Fruit fly (Drosophila melanogaster) whole organism, embryonic: ENCODE results near the gene MEP-1.

Source experiments
- B-H1 ChIP-seq: fragments of 200-800 bp; sonication (Bioruptor generic); IDR thresholded peaks from 3 replicates; pipeline ENCODE4 v1.3.6; 2022; ENCODE audit warnings: missing biosample characterization, missing genetic modification characterization
- Bgb ChIP-seq: fragments of 200-800 bp; sonication (Bioruptor generic); IDR thresholded peaks from 2 replicates; pipeline ENCODE4 v1.3.6; 2022; ENCODE audit warnings: missing biosample characterization, missing genetic modification characterization; ENCODE audit not compliant: partially characterized antibody
- BtbVII ChIP-seq: fragments of 200-800 bp; sonication (Bioruptor generic); optimal IDR thresholded peaks from 3 replicates; lab custom pipeline; 2017; ENCODE audit warnings: missing biosample characterization, mild to moderate bottlenecking, missing genetic modification characterization
- CG10431 ChIP-seq: fragments of 200-800 bp; sonication (Bioruptor generic); optimal IDR thresholded peaks from 3 replicates; lab custom pipeline; 2018; ENCODE audit warnings: missing biosample characterization, mild to moderate bottlenecking, missing genetic modification characterization
- CG11695 ChIP-seq: fragments of 200-800 bp; sonication (Bioruptor generic); IDR thresholded peaks from 3 replicates; pipeline ENCODE4 v1.3.6; 2022; ENCODE audit warnings: missing biosample characterization, missing genetic modification characterization
- CG12236 ChIP-seq: fragments of 200-800 bp; sonication (Bioruptor generic); optimal IDR thresholded peaks from 2 replicates; lab custom pipeline; 2016; ENCODE audit warnings: missing biosample characterization, missing genetic modification characterization
- CG12744 ChIP-seq: fragments of 200-800 bp; sonication (Bioruptor generic); optimal IDR thresholded peaks from 2 replicates; lab custom pipeline; 2016; ENCODE audit warnings: missing biosample characterization, missing genetic modification characterization
- CG13424 ChIP-seq: fragments of 200-800 bp; sonication (Bioruptor generic); optimal IDR thresholded peaks from 2 replicates; lab custom pipeline; 2019; ENCODE audit warnings: missing biosample characterization, mild to moderate bottlenecking, missing genetic modification characterization, moderate library complexity
- CG14441 ChIP-seq: fragments of 200-800 bp; sonication (Bioruptor generic); IDR thresholded peaks from 2 replicates; pipeline ENCODE4 v1.3.6; 2022; ENCODE audit warnings: missing biosample characterization, missing genetic modification characterization
- CG1602 ChIP-seq: fragments of 200-800 bp; sonication (Bioruptor generic); optimal IDR thresholded peaks from 3 replicates; lab custom pipeline; 2016; ENCODE audit warnings: missing biosample characterization, missing genetic modification characterization
- CG2875 ChIP-seq: fragments of 200-800 bp; sonication (Bioruptor generic); optimal IDR thresholded peaks from 2 replicates; lab custom pipeline; 2017; ENCODE audit warnings: missing biosample characterization, mild to moderate bottlenecking, missing genetic modification characterization, missing genetic modification reagents
- CG31365 ChIP-seq: fragments of 200-800 bp; sonication (Bioruptor generic); optimal IDR thresholded peaks from 2 replicates; lab custom pipeline; 2018; ENCODE audit warnings: missing biosample characterization, mild to moderate bottlenecking, missing genetic modification characterization
- CG3163 ChIP-seq: fragments of 200-800 bp; sonication (Bioruptor generic); optimal IDR thresholded peaks from 3 replicates; lab custom pipeline; 2016; ENCODE audit warnings: missing biosample characterization, missing genetic modification characterization
- CG3838 ChIP-seq: fragments of 200-800 bp; sonication (Bioruptor generic); optimal IDR thresholded peaks from 3 replicates; lab custom pipeline; 2016; ENCODE audit warnings: missing biosample characterization, missing genetic modification characterization
- CG4707 ChIP-seq: fragments of 200-800 bp; sonication (Bioruptor generic); optimal IDR thresholded peaks from 2 replicates; lab custom pipeline; 2018; ENCODE audit warnings: missing biosample characterization, mild to moderate bottlenecking, missing genetic modification characterization, moderate library complexity
- CG7372 ChIP-seq: fragments of 200-800 bp; sonication (Bioruptor generic); IDR thresholded peaks from 2 replicates; pipeline ENCODE4 v1.3.6; 2022; ENCODE audit warnings: missing biosample characterization, missing genetic modification characterization
- CG7556 ChIP-seq: fragments of 200-800 bp; sonication (Bioruptor generic); optimal IDR thresholded peaks from 2 replicates; lab custom pipeline; 2017; ENCODE audit warnings: missing biosample characterization, mild to moderate bottlenecking, missing genetic modification characterization
- CG7963 ChIP-seq: fragments of 200-800 bp; sonication (Bioruptor generic); IDR thresholded peaks from 3 replicates; pipeline ENCODE4 v1.3.6; 2022; ENCODE audit warnings: missing biosample characterization, missing genetic modification characterization; ENCODE audit not compliant: partially characterized antibody
- CG8290 ChIP-seq, 3 experiments: fragments of 200-800 bp; sonication (Bioruptor generic); optimal IDR thresholded peaks; 2 replicates each; lab custom pipeline; 2016 to 2019; ENCODE audit warnings: missing biosample characterization in 3 of 3, missing genetic modification characterization in 3 of 3, mild to moderate bottlenecking in 2 of 3, moderate library complexity in 1 of 3
- CG9437 ChIP-seq: fragments of 200-800 bp; sonication (Bioruptor generic); optimal IDR thresholded peaks from 2 replicates; lab custom pipeline; 2018; ENCODE audit warnings: missing biosample characterization, mild to moderate bottlenecking, missing genetic modification characterization
- CG9727 ChIP-seq: fragments of 200-800 bp; sonication (Bioruptor generic); optimal IDR thresholded peaks from 3 replicates; lab custom pipeline; 2017; ENCODE audit warnings: missing biosample characterization, mild to moderate bottlenecking, missing genetic modification characterization
- Doc3 ChIP-seq: fragments of 200-800 bp; sonication (Bioruptor generic); IDR thresholded peaks from 3 replicates; pipeline ENCODE4 v1.3.6; 2022; ENCODE audit warnings: missing biosample characterization, missing genetic modification characterization; ENCODE audit not compliant: partially characterized antibody
- GATAe ChIP-seq: fragments of 200-800 bp; sonication (Bioruptor generic); conservative IDR thresholded peaks from 2 replicates; pipeline ENCODE4 v1.3.6; 2022; ENCODE audit warnings: missing biosample characterization, missing genetic modification characterization
- HLH3B ChIP-seq: fragments of 200-800 bp; sonication (Bioruptor generic); IDR thresholded peaks from 2 replicates; pipeline ENCODE4 v1.3.6; 2022; ENCODE audit warnings: missing biosample characterization, missing genetic modification characterization
- Hand ChIP-seq: fragments of 200-800 bp; sonication (Bioruptor generic); optimal IDR thresholded peaks from 2 replicates; lab custom pipeline; 2017; ENCODE audit warnings: mild to moderate bottlenecking, missing biosample characterization, missing genetic modification reagents, missing genetic modification characterization
- Hey ChIP-seq: fragments of 200-800 bp; sonication (Bioruptor generic); optimal IDR thresholded peaks from 3 replicates; lab custom pipeline; 2018; ENCODE audit warnings: missing biosample characterization, mild to moderate bottlenecking, missing genetic modification characterization
- MTF-1 ChIP-seq: fragments of 200-800 bp; sonication (Bioruptor generic); optimal IDR thresholded peaks from 2 replicates; lab custom pipeline; 2018; ENCODE audit warnings: missing biosample characterization, mild to moderate bottlenecking, missing genetic modification characterization, borderline replicate concordance
- NK7.1 ChIP-seq: fragments of 200-800 bp; sonication (Bioruptor generic); optimal IDR thresholded peaks from 3 replicates; lab custom pipeline; 2016; ENCODE audit warnings: missing biosample characterization, missing genetic modification characterization
- Neu2 ChIP-seq: fragments of 200-800 bp; sonication (Bioruptor generic); optimal IDR thresholded peaks from 3 replicates; lab custom pipeline; 2016; ENCODE audit warnings: missing biosample characterization, missing genetic modification characterization, borderline replicate concordance
- Taf1 ChIP-seq: fragments of 200-800 bp; sonication (Bioruptor generic); IDR thresholded peaks from 2 replicates; pipeline ENCODE4 v1.3.6; 2022; ENCODE audit warnings: missing biosample characterization, missing genetic modification characterization
- Usf ChIP-seq: fragments of 200-800 bp; sonication (Bioruptor generic); optimal IDR thresholded peaks from 2 replicates; lab custom pipeline; 2017; ENCODE audit warnings: missing genotype, missing biosample characterization, missing genetic modification characterization
- caup ChIP-seq: fragments of 200-800 bp; sonication (Bioruptor generic); optimal IDR thresholded peaks from 3 replicates; lab custom pipeline; 2017; ENCODE audit warnings: missing biosample characterization, mild to moderate bottlenecking, missing genetic modification characterization, moderate library complexity; ENCODE audit not compliant: severe bottlenecking
- dimm ChIP-seq: fragments of 200-800 bp; sonication (Bioruptor generic); IDR thresholded peaks from 2 replicates; pipeline ENCODE4 v1.3.6; 2022; ENCODE audit warnings: missing biosample characterization, missing genetic modification characterization
- dpn ChIP-seq, 2 experiments: fragments of 200-800 bp; sonication (Bioruptor generic); optimal IDR thresholded peaks; 3 replicates each; lab custom pipeline; 2016; ENCODE audit warnings: missing biosample characterization in 2 of 2, missing genetic modification characterization in 2 of 2
- eyg ChIP-seq: fragments of 200-800 bp; sonication (Bioruptor generic); optimal IDR thresholded peaks from 3 replicates; lab custom pipeline; 2016; ENCODE audit warnings: missing biosample characterization, missing genetic modification characterization
- gfzf ChIP-seq: fragments of 200-800 bp; sonication (Bioruptor generic); optimal IDR thresholded peaks from 2 replicates; lab custom pipeline; 2016; ENCODE audit warnings: missing biosample characterization, mild to moderate bottlenecking, missing genetic modification characterization, moderate library complexity
- hth ChIP-seq: fragments of >200 bp; optimal IDR thresholded peaks from 2 replicates; lab custom pipeline; 2017; ENCODE audit warnings: inconsistent platforms
- kah ChIP-seq: fragments of 200-800 bp; sonication (Bioruptor generic); optimal IDR thresholded peaks from 2 replicates; lab custom pipeline; 2018; ENCODE audit warnings: missing biosample characterization, mild to moderate bottlenecking, missing genetic modification characterization
- nerfin-2 ChIP-seq: fragments of 200-800 bp; sonication (Bioruptor generic); IDR thresholded peaks from 2 replicates; pipeline ENCODE4 v1.3.6; 2022; ENCODE audit warnings: missing biosample characterization, missing genetic modification characterization; ENCODE audit not compliant: partially characterized antibody
- onecut ChIP-seq: fragments of 200-800 bp; sonication (Bioruptor generic); IDR thresholded peaks from 2 replicates; pipeline ENCODE4 v1.3.6; 2022; ENCODE audit warnings: missing biosample characterization, missing genetic modification characterization
- pnt ChIP-seq: fragments of 200-800 bp; sonication (Bioruptor generic); optimal IDR thresholded peaks from 3 replicates; lab custom pipeline; 2016; ENCODE audit warnings: missing biosample characterization, missing genetic modification characterization
- ro ChIP-seq: fragments of 200-800 bp; sonication (Bioruptor generic); IDR thresholded peaks from 2 replicates; pipeline ENCODE4 v1.3.6; 2022; ENCODE audit warnings: missing biosample characterization, missing genetic modification characterization
- run ChIP-seq: fragments of 200-800 bp; sonication (Bioruptor generic); optimal IDR thresholded peaks from 3 replicates; lab custom pipeline; 2018; ENCODE audit warnings: missing biosample characterization, mild to moderate bottlenecking, missing genetic modification characterization
- shn ChIP-seq: fragments of 200-800 bp; sonication (Bioruptor generic); optimal IDR thresholded peaks from 3 replicates; lab custom pipeline; 2016; ENCODE audit warnings: missing biosample characterization, missing genetic modification characterization
- trh ChIP-seq: fragments of 200-800 bp; sonication (Bioruptor generic); optimal IDR thresholded peaks from 2 replicates; lab custom pipeline; 2016; ENCODE audit warnings: missing biosample characterization, missing genetic modification characterization
- unc-4 ChIP-seq: fragments of 200-800 bp; sonication (Bioruptor generic); IDR thresholded peaks from 2 replicates; pipeline ENCODE4 v1.3.6; 2022; ENCODE audit warnings: missing biosample characterization, missing genetic modification characterization; ENCODE audit not compliant: partially characterized antibody
- usp ChIP-seq: fragments of >200 bp; optimal IDR thresholded peaks from 2 replicates; lab custom pipeline; 2017; ENCODE audit warnings: missing biosample characterization, missing genetic modification characterization
- zfh1 ChIP-seq: fragments of 200-800 bp; sonication (Bioruptor generic); IDR thresholded peaks from 3 replicates; pipeline ENCODE4 v1.3.6; 2022; ENCODE audit warnings: missing biosample characterization, missing genetic modification characterization

The MEP-1 gene

dm6 chr3L:2589911-2590763 lies 41.4 kb upstream of the MEP-1 start (continued):
- 0 out of 3 replicates have a peak, but pooled peaks have one; percentile 41 for TF ChIP-seq CG7963 (GFP tag; lab: Robert Waterston, UW)
- TF ChIP-seq GATAe (GFP tag; lab: Robert Waterston, UW): no peak
- no peak for TF ChIP-seq pnt (GFP tag; lab: Kevin White, UChicago)
- TF ChIP-seq unc-4 (GFP tag; lab: Robert Waterston, UW): peak; percentile 64
- TF ChIP-seq Taf1 (GFP tag; lab: Robert Waterston, UW): peak; percentile 58; the same call in 1 of the 2 replicates
- TF ChIP-seq ro (GFP tag; lab: Robert Waterston, UW): no peak
- no peak for TF ChIP-seq Neu2 (GFP tag; lab: Kevin White, UChicago)
- TF ChIP-seq gfzf (GFP tag; lab: Kevin White, UChicago): no peak
- TF ChIP-seq CG7556 (GFP tag; lab: Kevin White, UChicago): peak; percentile 84
- TF ChIP-seq onecut (GFP tag; lab: Robert Waterston, UW): peak; percentile 56
- TF ChIP-seq CG8290 (GFP tag; optimal IDR thresholded peaks at IDR 0.05; lab: Kevin White, UChicago): peak; percentile 21
- peak; percentile 18 to 47 for TF ChIP-seq CG8290 (tag; optimal IDR thresholded peaks at IDR 0.05; lab: Kevin White, UChicago)
- peak; percentile 45 for TF ChIP-seq Bgb (GFP tag; lab: Robert Waterston, UW)
- peak in 1 of 2 experiments; percentile 64 for TF ChIP-seq dpn (GFP tag; optimal IDR thresholded peaks at IDR 0.05; lab: Kevin White, UChicago)
- peak; percentile 68 for TF ChIP-seq Hand (GFP tag; lab: Kevin White, UChicago)
- TF ChIP-seq Usf: peak; percentile 23
- peak; percentile 57; the same call in 1 of the 2 replicates for TF ChIP-seq CG14441 (GFP tag; lab: Robert Waterston, UW)
- TF ChIP-seq CG13424: peak; percentile 88
- peak; percentile 76; the same call in 2 of the 3 replicates for TF ChIP-seq CG11695 (GFP tag; lab: Robert Waterston, UW)
- TF ChIP-seq dimm (GFP tag; lab: Robert Waterston, UW): 0 out of 2 replicates have a peak, but pooled peaks have one; percentile 37
- no peak for TF ChIP-seq eyg (GFP tag; lab: Kevin White, UChicago)
- TF ChIP-seq CG10431 (GFP tag; lab: Kevin White, UChicago): no peak
- no peak for TF ChIP-seq CG3163 (GFP tag; lab: Kevin White, UChicago)
- peak; percentile 63 for TF ChIP-seq caup (GFP tag; lab: Kevin White, UChicago)
- TF ChIP-seq CG9437 (GFP tag; lab: Kevin White, UChicago): peak; percentile 69
- TF ChIP-seq CG9727 (GFP tag; lab: Kevin White, UChicago): peak; percentile 77
- TF ChIP-seq kah (GFP tag; lab: Kevin White, UChicago): no peak
- peak; percentile 81 for TF ChIP-seq HLH3B (GFP tag; lab: Robert Waterston, UW)
- TF ChIP-seq Doc3 (GFP tag; lab: Robert Waterston, UW): peak; percentile 84; the same call in 2 of the 3 replicates
- TF ChIP-seq CG1602 (GFP tag; lab: Kevin White, UChicago): peak; percentile 60
- no peak; the same call in 2 of the 3 replicates for TF ChIP-seq zfh1
- TF ChIP-seq Hey (tag; lab: Kevin White, UChicago): no peak
- peak; percentile 71 for TF ChIP-seq run (tag; lab: Kevin White, UChicago)
- TF ChIP-seq shn: peak; percentile 14
- peak; percentile 28 for TF ChIP-seq CG3838
- no peak for TF ChIP-seq nerfin-2 (GFP tag; lab: Robert Waterston, UW)
- TF ChIP-seq CG4707 (GFP tag; lab: Kevin White, UChicago): no peak
- TF ChIP-seq usp (GFP tag; lab: Kevin White, UChicago): no peak
- TF ChIP-seq CG31365 (tag; lab: Kevin White, UChicago): no peak
- peak; percentile 8 for TF ChIP-seq MTF-1 (GFP tag; lab: Kevin White, UChicago)
- TF ChIP-seq CG2875 (GFP tag; lab: Kevin White, UChicago): no peak
- no peak for TF ChIP-seq CG12744 (GFP tag; lab: Kevin White, UChicago)
- TF ChIP-seq trh (GFP tag; lab: Kevin White, UChicago): peak; percentile 21
- TF ChIP-seq hth: no peak
- peak; percentile 59 for TF ChIP-seq BtbVII
- TF ChIP-seq NK7.1 (GFP tag; lab: Kevin White, UChicago): no peak
- peak; percentile 62 for TF ChIP-seq B-H1 (GFP tag; lab: Robert Waterston, UW)
- no peak for TF ChIP-seq CG7372 (GFP tag; lab: Robert Waterston, UW)
- no peak for TF ChIP-seq CG12236 (GFP tag; lab: Kevin White, UChicago)
